Fruit fly (Drosophila melanogaster): ENCODE data around the gene AdipoR.

dm6 chr3R:22525546-22526352 is 21.9 kb downstream of the AdipoR start:
- TF ChIP-seq CG12768 (GFP tag; optimal IDR thresholded peaks at IDR 0.05) = peak; percentile 22
- no peak for TF ChIP-seq Clk (GFP tag; optimal IDR thresholded peaks at IDR 0.05)
- TF ChIP-seq ovo (GFP tag; optimal IDR thresholded peaks at IDR 0.05) = no peak
- TF ChIP-seq Mnt (GFP tag; optimal IDR thresholded peaks at IDR 0.05) = no peak
- no peak for TF ChIP-seq CG33017 (tag; optimal IDR thresholded peaks at IDR 0.05)
- no peak for TF ChIP-seq CG7101 (tag; optimal IDR thresholded peaks at IDR 0.05)
